Fruit fly (Drosophila melanogaster): ENCODE measurements around the gene Hpr1.

DNA sequence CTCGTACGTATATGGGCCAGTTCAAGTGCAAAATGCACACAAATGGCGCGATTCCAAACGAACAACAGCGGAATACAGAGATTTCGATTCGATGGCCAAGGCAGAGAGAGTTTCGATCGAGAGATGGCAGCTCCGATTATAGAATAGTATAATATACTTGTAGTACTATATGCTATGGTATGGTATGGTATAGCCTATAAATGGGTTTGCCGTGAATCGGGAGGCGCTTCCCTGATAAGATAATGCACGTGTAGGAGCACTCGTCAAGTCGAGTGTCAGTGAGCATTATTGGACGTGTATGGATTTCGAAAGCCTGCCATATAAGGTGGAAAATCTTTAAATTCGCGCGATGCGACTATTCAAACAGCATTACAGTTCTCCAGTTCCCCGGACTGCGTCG is 22.3 kb upstream of the Hpr1 start:
- no peak for TF ChIP-seq CTCF (optimal IDR thresholded peaks at IDR 0.05)
- no peak for TF ChIP-seq CG8478 (optimal IDR thresholded peaks at IDR 0.05)

All from S2 (cell line).